Fruit fly (Drosophila melanogaster) Kc167 (cell line): Measurements from ENCODE around the gene CG6661.

Source experiments
- Myc ChIP-seq: fragments of >200 bp; optimal IDR thresholded peaks from 2 replicates; lab custom pipeline; 2017; ENCODE audit warnings: missing external identifiers
- Sin3A ChIP-seq: fragments of >200 bp; optimal IDR thresholded peaks from 2 replicates; lab custom pipeline; 2018; ENCODE audit warnings: missing external identifiers
- h ChIP-seq: fragments of >200 bp; optimal IDR thresholded peaks from 3 replicates; lab custom pipeline; 2018; ENCODE audit warnings: missing external identifiers
- insv ChIP-seq: fragments of >200 bp; optimal IDR thresholded peaks from 3 replicates; lab custom pipeline; 2018; ENCODE audit warnings: missing external identifiers
- psq ChIP-seq: fragments of >200 bp; optimal IDR thresholded peaks from 2 replicates; lab custom pipeline; 2017; ENCODE audit warnings: missing external identifiers
- ttk ChIP-seq: sonication (Bioruptor generic); optimal IDR thresholded peaks from 2 replicates; lab custom pipeline; 2017; ENCODE audit warnings: missing external identifiers

CG6661 gene

DNA sequence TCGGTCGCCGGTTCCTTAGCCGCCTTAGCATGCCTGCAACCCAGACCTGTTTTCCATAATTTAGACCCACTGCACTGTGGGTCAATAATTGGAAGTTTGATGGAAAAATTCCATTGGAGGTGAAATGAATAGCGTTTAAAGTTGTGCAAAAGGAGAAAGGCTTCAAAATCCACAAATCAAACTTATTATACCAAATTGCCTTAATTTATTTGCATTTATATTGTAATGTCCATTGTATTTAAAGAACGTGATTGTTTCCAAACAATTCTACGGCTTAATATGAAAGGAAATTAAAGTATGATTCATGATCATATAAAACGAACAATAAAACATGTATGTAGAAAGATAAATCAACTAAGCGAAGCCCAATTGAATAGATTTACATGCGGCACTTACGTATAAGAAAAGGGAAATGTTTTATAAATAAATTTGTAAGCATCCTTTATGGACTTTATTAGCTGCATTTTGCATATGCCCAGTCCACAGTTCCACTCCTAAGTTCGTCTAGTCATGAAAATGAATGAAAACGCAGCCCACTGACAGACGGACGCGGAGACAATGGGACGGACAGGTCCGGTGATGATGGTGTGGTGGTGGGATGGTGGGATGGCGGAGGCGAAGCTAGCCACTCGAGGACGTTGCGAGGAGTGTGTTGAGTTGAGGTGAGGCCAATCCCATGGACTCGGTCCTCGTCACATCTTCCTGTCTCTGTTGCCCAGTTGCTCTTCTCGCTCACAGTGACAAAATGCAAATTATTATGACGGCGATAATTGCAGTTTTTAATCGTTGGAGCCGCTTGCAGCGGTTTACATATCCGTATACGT, 28.9 kb downstream of the CG6661 start:
- TF ChIP-seq h = no peak
- no peak for TF ChIP-seq ttk (lab: Kevin White, UChicago)
- no peak for TF ChIP-seq Myc (lab: Kevin White, UChicago)
- no peak for TF ChIP-seq Sin3A (lab: Kevin White, UChicago)

dm6 chr3L:14064065-14064414, 29.5 kb downstream of the CG6661 start:
- TF ChIP-seq ttk (lab: Kevin White, UChicago) = no peak
- no peak for TF ChIP-seq psq
- no peak for TF ChIP-seq Myc (lab: Kevin White, UChicago)
- no peak for TF ChIP-seq h
- no peak for TF ChIP-seq Sin3A (lab: Kevin White, UChicago)
- TF ChIP-seq insv (lab: Kevin White, UChicago) = no peak

dm6 chr3L:14071621-14072020, 37.0 kb downstream of the CG6661 start, which contains the start of gene Pex1:
Pex1 (plus strand) TSS chr3L:14071892.
- no peak for TF ChIP-seq psq
- TF ChIP-seq insv (lab: Kevin White, UChicago) = no peak
- TF ChIP-seq h = no peak
- TF ChIP-seq ttk (lab: Kevin White, UChicago) = no peak
- TF ChIP-seq Myc (lab: Kevin White, UChicago) = no peak
- no peak for TF ChIP-seq Sin3A (lab: Kevin White, UChicago)

DNA sequence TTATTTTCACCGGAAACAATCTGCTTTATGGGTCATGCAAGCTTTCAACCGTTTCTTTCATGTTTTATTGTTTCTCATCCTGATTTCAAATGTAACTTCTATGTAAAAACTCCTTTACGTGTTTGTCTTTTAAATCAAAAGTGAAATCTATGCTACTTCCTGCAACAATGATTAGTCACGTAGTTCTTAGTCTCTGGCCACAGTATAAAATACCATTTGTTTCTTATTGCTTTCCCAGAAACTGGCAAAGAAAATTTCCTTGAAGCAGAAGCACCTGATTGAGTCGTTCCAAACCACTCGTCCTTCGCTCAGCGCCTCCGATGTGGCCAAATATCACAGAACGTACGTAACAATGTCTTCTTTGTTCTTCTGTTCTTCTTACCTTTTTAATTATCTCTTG, 40.9 kb downstream of the CG6661 start, which contains the start of gene btl:
btl (plus strand) TSS at position 301 of the 400 bp plus-strand sequence.
- TF ChIP-seq ttk (lab: Kevin White, UChicago) (no peak), h (no peak), Sin3A (lab: Kevin White, UChicago) (no peak), psq (no peak), insv (lab: Kevin White, UChicago) (no peak), Myc (lab: Kevin White, UChicago) (no peak)

dm6 chr3L:14076559-14076958, 42.0 kb downstream of the CG6661 start:
- TF ChIP-seq Myc (lab: Kevin White, UChicago) = no peak
- no peak for TF ChIP-seq psq
- TF ChIP-seq h = no peak
- TF ChIP-seq ttk (lab: Kevin White, UChicago) = no peak
- no peak for TF ChIP-seq Sin3A (lab: Kevin White, UChicago)
- no peak for TF ChIP-seq insv (lab: Kevin White, UChicago)

- TF ChIP-seq insv (lab: Kevin White, UChicago) (no peak), h (no peak), psq (no peak), ttk (lab: Kevin White, UChicago) (no peak), Sin3A (lab: Kevin White, UChicago) (no peak), Myc (lab: Kevin White, UChicago) (no peak)
Measured at dm6 chr3L:14078227-14078626, 43.7 kb downstream of the CG6661 start.

dm6 chr3L:14079224-14079623, 44.6 kb downstream of the CG6661 start:
- TF ChIP-seq Sin3A (lab: Kevin White, UChicago) = no peak
- no peak for TF ChIP-seq h
- TF ChIP-seq ttk (lab: Kevin White, UChicago) = no peak
- no peak for TF ChIP-seq insv (lab: Kevin White, UChicago)
- no peak for TF ChIP-seq psq
- no peak for TF ChIP-seq Myc (lab: Kevin White, UChicago)

dm6 chr3L:14083283-14083682, 48.7 kb downstream of the CG6661 start, which contains the start of gene CG8100:
CG8100 (plus strand) TSS chr3L:14083615.
- TF ChIP-seq psq (no peak), Myc (lab: Kevin White, UChicago) (no peak), ttk (lab: Kevin White, UChicago) (no peak), h (no peak), Sin3A (lab: Kevin White, UChicago) (no peak)

- TF ChIP-seq Myc (lab: Kevin White, UChicago) (no peak), Sin3A (lab: Kevin White, UChicago) (no peak), h (no peak), insv (lab: Kevin White, UChicago) (no peak), ttk (lab: Kevin White, UChicago) (no peak), psq (no peak)
Measured at dm6 chr3L:14086225-14086624, 51.6 kb downstream of the CG6661 start.
